Fruit fly (Drosophila melanogaster) whole organism, embryonic: ENCODE measurements around the gene CG13067.

Experiments
- ATbp ChIP-seq: fragments of 200-800 bp; sonication (Bioruptor generic); optimal IDR thresholded peaks from 2 replicates; lab custom pipeline; 2017; ENCODE audit warnings: missing biosample characterization, mild to moderate bottlenecking, missing genetic modification characterization, missing genetic modification reagents
- B-H2 ChIP-seq: fragments of 200-800 bp; sonication (Bioruptor generic); optimal IDR thresholded peaks from 2 replicates; lab custom pipeline; 2018; ENCODE audit warnings: missing biosample characterization, mild to moderate bottlenecking, missing genetic modification characterization
- BEAF-32 ChIP-seq: fragments of 200-800 bp; sonication (Bioruptor generic); optimal IDR thresholded peaks from 3 replicates; lab custom pipeline; 2017; ENCODE audit warnings: missing biosample characterization, missing genetic modification characterization, mild to moderate bottlenecking, moderate library complexity, missing genetic modification reagents
- CG11504 ChIP-seq: fragments of 200-800 bp; sonication (Bioruptor generic); optimal IDR thresholded peaks from 3 replicates; lab custom pipeline; 2019; ENCODE audit warnings: missing biosample characterization, mild to moderate bottlenecking, missing genetic modification characterization, moderate library complexity
- CG12155 ChIP-seq: fragments of 200-800 bp; sonication (Bioruptor generic); optimal IDR thresholded peaks from 3 replicates; lab custom pipeline; 2016; ENCODE audit warnings: missing biosample characterization, missing genetic modification characterization
- CG14441 ChIP-seq: fragments of 200-800 bp; sonication (Bioruptor generic); IDR thresholded peaks from 2 replicates; pipeline ENCODE4 v1.3.6; 2022; ENCODE audit warnings: missing biosample characterization, missing genetic modification characterization
- CG14965 ChIP-seq: fragments of 200-800 bp; sonication (Bioruptor generic); optimal IDR thresholded peaks from 2 replicates; lab custom pipeline; 2016; ENCODE audit warnings: missing biosample characterization, missing genetic modification characterization, borderline replicate concordance
- CG15011 ChIP-seq: fragments of 200-800 bp; sonication (Bioruptor generic); optimal IDR thresholded peaks from 3 replicates; lab custom pipeline; 2018; ENCODE audit warnings: missing biosample characterization, mild to moderate bottlenecking, missing genetic modification characterization
- CG15696 ChIP-seq: fragments of 200-800 bp; sonication (Bioruptor generic); optimal IDR thresholded peaks from 2 replicates; lab custom pipeline; 2019; ENCODE audit warnings: missing biosample characterization, mild to moderate bottlenecking, missing genetic modification characterization, moderate library complexity
- CG16863 ChIP-seq: fragments of 200-800 bp; sonication (Bioruptor generic); optimal IDR thresholded peaks from 3 replicates; lab custom pipeline; 2016; ENCODE audit warnings: missing biosample characterization, missing genetic modification characterization
- CG17186 ChIP-seq: fragments of 200-800 bp; sonication (Bioruptor generic); optimal IDR thresholded peaks from 3 replicates; lab custom pipeline; 2017; ENCODE audit warnings: missing biosample characterization, missing genetic modification reagents, missing genetic modification characterization
- CG1792 ChIP-seq: fragments of 200-800 bp; sonication (Bioruptor generic); optimal IDR thresholded peaks from 2 replicates; lab custom pipeline; 2016; ENCODE audit warnings: missing biosample characterization, missing genetic modification characterization
- CG18476 ChIP-seq: fragments of 200-800 bp; sonication (Bioruptor generic); optimal IDR thresholded peaks from 2 replicates; lab custom pipeline; 2016; ENCODE audit warnings: missing biosample characterization, mild to moderate bottlenecking, missing genetic modification characterization
- CG2678 ChIP-seq: fragments of 200-800 bp; sonication (Bioruptor generic); optimal IDR thresholded peaks from 3 replicates; lab custom pipeline; 2019; ENCODE audit warnings: missing biosample characterization, mild to moderate bottlenecking, missing genetic modification characterization, moderate library complexity
- CG31224 ChIP-seq: fragments of 200-800 bp; sonication (Bioruptor generic); IDR thresholded peaks from 2 replicates; pipeline ENCODE4 v1.3.6; 2022; ENCODE audit warnings: missing biosample characterization, missing genetic modification characterization
- CG31441 ChIP-seq: fragments of 200-800 bp; sonication (Bioruptor generic); IDR thresholded peaks from 2 replicates; pipeline ENCODE4 v1.3.6; 2022; ENCODE audit warnings: missing biosample characterization, missing genetic modification characterization
- CG33557 ChIP-seq: fragments of 200-800 bp; sonication (Bioruptor generic); optimal IDR thresholded peaks from 2 replicates; lab custom pipeline; 2019; ENCODE audit warnings: missing biosample characterization, mild to moderate bottlenecking, missing genetic modification characterization, moderate library complexity
- CG3407 ChIP-seq: fragments of 200-800 bp; sonication (Bioruptor generic); optimal IDR thresholded peaks from 2 replicates; lab custom pipeline; 2018; ENCODE audit warnings: missing biosample characterization, mild to moderate bottlenecking, missing genetic modification characterization
- CG6175 ChIP-seq: fragments of 200-800 bp; sonication (Bioruptor generic); IDR thresholded peaks from 3 replicates; pipeline ENCODE4 v1.3.6; 2022; ENCODE audit warnings: missing biosample characterization, missing genetic modification characterization
- CG8944 ChIP-seq: fragments of 200-800 bp; sonication (Bioruptor generic); optimal IDR thresholded peaks from 3 replicates; lab custom pipeline; 2016; ENCODE audit warnings: missing biosample characterization, missing genetic modification characterization
- CG9437 ChIP-seq: fragments of 200-800 bp; sonication (Bioruptor generic); optimal IDR thresholded peaks from 2 replicates; lab custom pipeline; 2018; ENCODE audit warnings: missing biosample characterization, mild to moderate bottlenecking, missing genetic modification characterization
- CTCF ChIP-seq: fragments of 200-800 bp; sonication (Bioruptor generic); optimal IDR thresholded peaks from 2 replicates; lab custom pipeline; 2017; ENCODE audit warnings: missing biosample characterization, mild to moderate bottlenecking, missing genetic modification characterization, moderate library complexity
- D19B ChIP-seq: fragments of 200-800 bp; sonication (Bioruptor generic); optimal IDR thresholded peaks from 2 replicates; lab custom pipeline; 2017; ENCODE audit warnings: missing biosample characterization, mild to moderate bottlenecking, missing genetic modification characterization
- Dfd ChIP-seq, 2 experiments: fragments of >200 bp; optimal IDR thresholded peaks; 2 replicates each; lab custom pipeline; 2017; ENCODE audit warnings: missing biosample characterization in 2 of 2, missing genetic modification characterization in 2 of 2
- Doc2 ChIP-seq: fragments of 200-800 bp; sonication (Bioruptor generic); IDR thresholded peaks from 2 replicates; pipeline ENCODE4 v1.3.6; 2022; ENCODE audit warnings: missing biosample characterization, missing genetic modification characterization
- HmgD ChIP-seq: fragments of 200-800 bp; sonication (Bioruptor generic); optimal IDR thresholded peaks from 3 replicates; lab custom pipeline; 2016; ENCODE audit warnings: missing biosample characterization, missing genetic modification characterization
- Mad ChIP-seq: fragments of 200-800 bp; sonication (Bioruptor generic); optimal IDR thresholded peaks from 2 replicates; lab custom pipeline; 2016; ENCODE audit warnings: missing biosample characterization, missing genetic modification characterization
- Myb ChIP-seq: fragments of 200-800 bp; sonication (Bioruptor generic); optimal IDR thresholded peaks from 2 replicates; lab custom pipeline; 2016; ENCODE audit warnings: missing biosample characterization, missing genetic modification characterization
- NC2α ChIP-seq: fragments of 200-800 bp; sonication (Bioruptor generic); optimal IDR thresholded peaks from 2 replicates; lab custom pipeline; 2016; ENCODE audit warnings: missing biosample characterization, missing genetic modification characterization
- NK7.1 ChIP-seq: fragments of 200-800 bp; sonication (Bioruptor generic); optimal IDR thresholded peaks from 3 replicates; lab custom pipeline; 2016; ENCODE audit warnings: missing biosample characterization, missing genetic modification characterization
- Sox100B ChIP-seq: fragments of 200-800 bp; sonication (Bioruptor generic); optimal IDR thresholded peaks from 3 replicates; lab custom pipeline; 2018; ENCODE audit warnings: missing biosample characterization, mild to moderate bottlenecking, missing genetic modification characterization
- Xbp1 ChIP-seq: fragments of 200-800 bp; sonication (Bioruptor generic); optimal IDR thresholded peaks from 3 replicates; lab custom pipeline; 2016; ENCODE audit warnings: missing biosample characterization, mild to moderate bottlenecking, missing genetic modification characterization
- abd-A ChIP-seq: fragments of 200-800 bp; sonication (Bioruptor generic); optimal IDR thresholded peaks from 3 replicates; lab custom pipeline; 2019; ENCODE audit warnings: missing biosample characterization, mild to moderate bottlenecking, missing genetic modification characterization, moderate library complexity
- al ChIP-seq: fragments of 200-800 bp; sonication (Bioruptor generic); IDR thresholded peaks from 2 replicates; pipeline ENCODE4 v1.3.6; 2022; ENCODE audit warnings: missing biosample characterization, missing genetic modification characterization
- aop ChIP-seq: fragments of 200-800 bp; sonication (Bioruptor generic); IDR thresholded peaks from 2 replicates; pipeline ENCODE4 v1.3.6; 2022; ENCODE audit warnings: missing biosample characterization, missing genetic modification characterization
- chm ChIP-seq: fragments of 200-800 bp; sonication (Bioruptor generic); IDR thresholded peaks from 2 replicates; pipeline ENCODE4 v1.3.6; 2022; ENCODE audit warnings: missing biosample characterization, missing genetic modification characterization
- corto ChIP-seq: fragments of 200-800 bp; sonication (Bioruptor generic); optimal IDR thresholded peaks from 2 replicates; lab custom pipeline; 2016; ENCODE audit warnings: missing biosample characterization, mild to moderate bottlenecking, missing genetic modification characterization, moderate library complexity
- dm ChIP-seq: fragments of 200-800 bp; sonication (Bioruptor generic); optimal IDR thresholded peaks from 3 replicates; lab custom pipeline; 2016; ENCODE audit warnings: missing biosample characterization, missing genetic modification characterization
- fd64A ChIP-seq: fragments of 200-800 bp; sonication (Bioruptor generic); optimal IDR thresholded peaks from 3 replicates; lab custom pipeline; 2018; ENCODE audit warnings: missing biosample characterization, mild to moderate bottlenecking, missing genetic modification characterization
- hth ChIP-seq: fragments of >200 bp; optimal IDR thresholded peaks from 2 replicates; lab custom pipeline; 2017; ENCODE audit warnings: inconsistent platforms
- kni ChIP-seq: fragments of 200-800 bp; sonication (Bioruptor generic); optimal IDR thresholded peaks from 3 replicates; lab custom pipeline; 2017; ENCODE audit warnings: mild to moderate bottlenecking, missing biosample characterization, missing genetic modification reagents, missing genetic modification characterization
- lilli ChIP-seq: fragments of 200-800 bp; sonication (Bioruptor generic); optimal IDR thresholded peaks from 3 replicates; lab custom pipeline; 2016; ENCODE audit warnings: missing biosample characterization, missing genetic modification characterization
- nmo ChIP-seq: fragments of 200-800 bp; sonication (Bioruptor generic); optimal IDR thresholded peaks from 2 replicates; lab custom pipeline; 2018; ENCODE audit warnings: missing biosample characterization, mild to moderate bottlenecking, missing genetic modification characterization, moderate library complexity
- oc ChIP-seq: fragments of 200-800 bp; sonication (Bioruptor generic); optimal IDR thresholded peaks from 2 replicates; lab custom pipeline; 2018; ENCODE audit warnings: missing biosample characterization, mild to moderate bottlenecking, missing genetic modification characterization, moderate library complexity
- prd ChIP-seq, 3 experiments: fragments of >200 bp in 2 of 3; fragments of 200-800 bp in 1 of 3; sonication (Bioruptor generic) in 1 of 3; optimal IDR thresholded peaks in 2 of 3; IDR thresholded peaks in 1 of 3; 2 replicates in 2 of 3; 3 replicates in 1 of 3; pipeline versions ENCODE4 v1.3.6 to Lab custom; 2017 to 2022; ENCODE audit warnings: missing biosample characterization in 1 of 3, missing genetic modification characterization in 1 of 3
- row ChIP-seq: fragments of 200-800 bp; sonication (Bioruptor generic); IDR thresholded peaks from 3 replicates; pipeline ENCODE4 v1.3.6; 2022; ENCODE audit warnings: missing biosample characterization, missing genetic modification characterization
- sisA ChIP-seq: fragments of 200-800 bp; sonication (Bioruptor generic); IDR thresholded peaks from 2 replicates; pipeline ENCODE4 v1.3.6; 2022; ENCODE audit warnings: missing biosample characterization, missing genetic modification characterization
- sqz ChIP-seq: fragments of 200-800 bp; sonication (Bioruptor generic); optimal IDR thresholded peaks from 3 replicates; lab custom pipeline; 2018; ENCODE audit warnings: missing biosample characterization, mild to moderate bottlenecking, missing genetic modification characterization
- tap ChIP-seq: fragments of 200-800 bp; optimal IDR thresholded peaks from 3 replicates; lab custom pipeline; 2019; ENCODE audit warnings: missing biosample characterization, mild to moderate bottlenecking, missing genetic modification characterization, moderate library complexity
- zfh2 ChIP-seq: fragments of 200-800 bp; sonication (Bioruptor generic); optimal IDR thresholded peaks from 2 replicates; lab custom pipeline; 2016; ENCODE audit warnings: missing biosample characterization, missing genetic modification characterization

CG13067 gene

dm6 chr3L:16305820-16306650, 35.0 kb downstream of the CG13067 start, which contains the start of the genes CG13043 and CG13063 (continued):
- no peak for TF ChIP-seq hth (lab: Kevin White, UChicago)
- TF ChIP-seq Sox100B (GFP tag; lab: Kevin White, UChicago) = peak; percentile 32
- no peak for TF ChIP-seq Mad (GFP tag; lab: Kevin White, UChicago)
- no peak for TF ChIP-seq CG9437 (GFP tag; lab: Kevin White, UChicago)
- no peak for TF ChIP-seq CG15011 (GFP tag; lab: Kevin White, UChicago)
- TF ChIP-seq CG1792 = no peak
- TF ChIP-seq Doc2 (GFP tag; lab: Robert Waterston, UW) = no peak
- no peak for TF ChIP-seq CG33557 (GFP tag; lab: Kevin White, UChicago)
- no peak for TF ChIP-seq corto (GFP tag; lab: Kevin White, UChicago)
- TF ChIP-seq Myb (GFP tag; lab: Kevin White, UChicago) = no peak
- TF ChIP-seq al (GFP tag; lab: Robert Waterston, UW) = no peak
- no peak for TF ChIP-seq CTCF
- no peak for TF ChIP-seq CG14965 (GFP tag; lab: Kevin White, UChicago)
- peak; percentile 41; the same call in 1 of the 3 replicates for TF ChIP-seq row (GFP tag; lab: Robert Waterston, UW)
- no peak for TF ChIP-seq kni (GFP tag; lab: Kevin White, UChicago)
- TF ChIP-seq B-H2 = no peak
- no peak for TF ChIP-seq Dfd (GFP tag; optimal IDR thresholded peaks at IDR 0.05; lab: Kevin White, UChicago)
- TF ChIP-seq CG6175 (GFP tag; lab: Robert Waterston, UW) = no peak
- TF ChIP-seq chm (GFP tag; lab: Robert Waterston, UW) = no peak
- peak; percentile 7 for TF ChIP-seq oc
- no peak for TF ChIP-seq Xbp1 (GFP tag; lab: Kevin White, UChicago)
- no peak for TF ChIP-seq ATbp (GFP tag; lab: Kevin White, UChicago)
- no peak for TF ChIP-seq aop (GFP tag; lab: Robert Waterston, UW)
- TF ChIP-seq sqz (GFP tag; lab: Kevin White, UChicago) = no peak
- no peak for TF ChIP-seq dm (GFP tag; lab: Kevin White, UChicago)
- TF ChIP-seq prd (optimal IDR thresholded peaks at IDR 0.05; lab: Kevin White, UChicago) = no peak
- no peak for TF ChIP-seq prd (GFP tag; IDR thresholded peaks at IDR 0.05; lab: Robert Waterston, UW)
- TF ChIP-seq tap = peak; percentile 22
- no peak for TF ChIP-seq CG18476
- no peak for TF ChIP-seq fd64A (GFP tag; lab: Kevin White, UChicago)
- no peak for TF ChIP-seq CG12155
- no peak for TF ChIP-seq CG8944 (GFP tag; lab: Kevin White, UChicago)
- TF ChIP-seq NK7.1 (GFP tag; lab: Kevin White, UChicago) = no peak
- no peak for TF ChIP-seq CG15696 (tag; lab: Kevin White, UChicago)
- no peak for TF ChIP-seq HmgD (GFP tag; lab: Kevin White, UChicago)
- 0 out of 2 replicates have a peak, but pooled peaks have one; percentile 27 for TF ChIP-seq CG14441 (GFP tag; lab: Robert Waterston, UW)
- no peak for TF ChIP-seq abd-A (tag; lab: Kevin White, UChicago)
- TF ChIP-seq CG17186 (GFP tag; lab: Kevin White, UChicago) = no peak
- TF ChIP-seq CG11504 (tag; lab: Kevin White, UChicago) = peak; percentile 59
- no peak for TF ChIP-seq CG3407 (GFP tag; lab: Kevin White, UChicago)
- TF ChIP-seq BEAF-32 (GFP tag; lab: Kevin White, UChicago) = no peak
- TF ChIP-seq NC2α (GFP tag; lab: Kevin White, UChicago) = no peak
- TF ChIP-seq lilli (GFP tag; lab: Kevin White, UChicago) = no peak
- peak; percentile 10 for TF ChIP-seq nmo (GFP tag; lab: Kevin White, UChicago)
- TF ChIP-seq CG31441 (GFP tag; lab: Robert Waterston, UW) = 0 out of 2 replicates have a peak, but pooled peaks have one; percentile 23
- TF ChIP-seq D19B (GFP tag; lab: Kevin White, UChicago) = no peak
- TF ChIP-seq zfh2 (GFP tag; lab: Kevin White, UChicago) = no peak
- no peak for TF ChIP-seq CG31224
- no peak for TF ChIP-seq CG16863 (GFP tag; lab: Kevin White, UChicago)
- no peak for TF ChIP-seq sisA (GFP tag; lab: Robert Waterston, UW)
- peak; percentile 42 for TF ChIP-seq CG2678
